Worm (Caenorhabditis elegans) whole organism, late embryonic: ENCODE data around the gene cnx-1.

ENCODE experiments used
- K02D7.2 ChIP-seq: sonication (generic microtip); optimal IDR thresholded peaks from 2 replicates; lab custom pipeline; 2017; ENCODE audit warnings: mild to moderate bottlenecking, missing genetic modification characterization, missing compliant biosample characterization
- ama-1 ChIP-seq: fragments of 150-350 bp; optimal IDR thresholded peaks from 2 replicates; lab custom pipeline; 2014
- ceh-18 ChIP-seq: sonication (generic microtip); optimal IDR thresholded peaks from 2 replicates; lab custom pipeline; 2016; ENCODE audit warnings: missing genetic modification characterization, missing compliant biosample characterization
- che-1 ChIP-seq: sonication (generic microtip); optimal IDR thresholded peaks from 2 replicates; lab custom pipeline; 2016; ENCODE audit warnings: mild to moderate bottlenecking, missing genetic modification characterization, missing compliant biosample characterization
- elt-2 ChIP-seq: sonication (generic microtip); optimal IDR thresholded peaks from 2 replicates; lab custom pipeline; 2016; ENCODE audit warnings: missing genetic modification reagents, missing genetic modification characterization, missing compliant biosample characterization
- fkh-10 ChIP-seq: fragments of 150-350 bp; optimal IDR thresholded peaks from 2 replicates; lab custom pipeline; 2014; ENCODE audit warnings: missing biosample characterization, missing genetic modification reagents, missing genetic modification characterization
- fkh-6 ChIP-seq: sonication (generic microtip); optimal IDR thresholded peaks from 2 replicates; lab custom pipeline; 2016; ENCODE audit warnings: missing genetic modification characterization, missing compliant biosample characterization
- hlh-30 ChIP-seq: sonication (generic microtip); optimal IDR thresholded peaks from 2 replicates; lab custom pipeline; 2017; ENCODE audit warnings: antibody characterized with exemption, missing genetic modification characterization, missing compliant biosample characterization; ENCODE audit not compliant: insufficient read depth
- lim-6 ChIP-seq: sonication (generic microtip); optimal IDR thresholded peaks from 2 replicates; lab custom pipeline; 2016; ENCODE audit warnings: missing genetic modification characterization, missing compliant biosample characterization
- nfya-1 ChIP-seq: sonication (generic microtip); optimal IDR thresholded peaks from 2 replicates; lab custom pipeline; 2017; ENCODE audit warnings: missing genetic modification characterization, mild to moderate bottlenecking, missing compliant biosample characterization, antibody characterized with exemption, moderate library complexity
- nhr-11 ChIP-seq: fragments of 150-350 bp; optimal IDR thresholded peaks from 2 replicates; lab custom pipeline; 2014; ENCODE audit warnings: missing biosample characterization, missing genetic modification characterization
- pat-9 ChIP-seq: fragments of 200-800 bp; sonication (Bioruptor generic); optimal IDR thresholded peaks from 2 replicates; lab custom pipeline; 2018; ENCODE audit warnings: mild to moderate bottlenecking, missing genetic modification characterization, moderate library complexity, missing compliant biosample characterization
- pqm-1 ChIP-seq: sonication (generic microtip); optimal IDR thresholded peaks from 2 replicates; lab custom pipeline; 2016; ENCODE audit warnings: missing genetic modification characterization, missing compliant biosample characterization
- ztf-16 ChIP-seq: sonication (generic microtip); optimal IDR thresholded peaks from 2 replicates; lab custom pipeline; 2017; ENCODE audit warnings: missing genetic modification characterization, missing compliant biosample characterization

- no peak for TF ChIP-seq ama-1 (lab: Kevin White, UChicago)
- no peak for TF ChIP-seq pqm-1 (tag; lab: Kevin White, UChicago)
- no peak for TF ChIP-seq nhr-11 (tag; lab: Kevin White, UChicago)
- no peak for TF ChIP-seq che-1 (tag; lab: Kevin White, UChicago)
- no peak for TF ChIP-seq ceh-18 (tag; lab: Kevin White, UChicago)
- TF ChIP-seq K02D7.2 (tag; lab: Kevin White, UChicago), result no peak
- TF ChIP-seq elt-2 (tag; lab: Kevin White, UChicago), result peak; percentile 49
- TF ChIP-seq lim-6 (tag; lab: Kevin White, UChicago), result no peak
- no peak for TF ChIP-seq pat-9 (tag; lab: Kevin White, UChicago)
- TF ChIP-seq nfya-1 (tag; lab: Kevin White, UChicago), result no peak
- no peak for TF ChIP-seq hlh-30 (tag; lab: Kevin White, UChicago)
- no peak for TF ChIP-seq ztf-16 (tag; lab: Kevin White, UChicago)
- TF ChIP-seq fkh-10 (GFP tag; lab: Kevin White, UChicago), result no peak
- no peak for TF ChIP-seq fkh-6 (tag; lab: Kevin White, UChicago)
Observed at ce11 chrIII:9858061-9858460, 41.1 kb upstream of the cnx-1 start.
